Worm (Caenorhabditis elegans): ENCODE data around the gene pqn-25.

pqn-25 gene

DNA sequence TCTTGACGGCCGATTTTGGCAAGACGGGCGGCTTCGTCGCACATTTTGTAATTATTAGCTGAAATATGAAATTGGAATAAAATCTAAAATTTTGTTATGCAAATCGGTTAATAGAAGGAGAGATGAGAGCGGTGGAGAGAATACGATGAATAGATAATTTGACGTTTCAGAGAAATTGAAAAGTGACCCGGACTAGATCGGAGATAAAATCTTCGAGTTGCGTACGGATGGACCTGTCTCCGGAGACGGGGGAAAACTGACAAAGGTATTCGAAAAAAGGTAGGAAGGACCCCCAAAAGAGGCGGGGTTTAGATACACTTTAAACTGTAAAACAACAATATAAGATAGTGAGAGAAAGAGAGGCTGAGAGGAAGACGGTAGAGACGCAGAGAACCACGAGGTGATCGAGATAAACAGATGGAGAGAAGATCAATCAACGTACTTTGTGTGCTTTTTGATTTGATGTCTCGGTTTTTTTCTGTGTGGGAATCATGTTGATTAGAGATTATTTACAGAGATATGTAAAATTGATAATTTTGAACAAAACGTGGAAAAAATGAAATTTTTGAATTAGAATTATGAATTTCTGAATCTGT, 39.8 kb upstream of the pqn-25 start, which contains the start of gene F09F7.6 (continued):
- no peak for TF ChIP-seq tbx-2 (tag; optimal IDR thresholded peaks at IDR 0.05)

DNA sequence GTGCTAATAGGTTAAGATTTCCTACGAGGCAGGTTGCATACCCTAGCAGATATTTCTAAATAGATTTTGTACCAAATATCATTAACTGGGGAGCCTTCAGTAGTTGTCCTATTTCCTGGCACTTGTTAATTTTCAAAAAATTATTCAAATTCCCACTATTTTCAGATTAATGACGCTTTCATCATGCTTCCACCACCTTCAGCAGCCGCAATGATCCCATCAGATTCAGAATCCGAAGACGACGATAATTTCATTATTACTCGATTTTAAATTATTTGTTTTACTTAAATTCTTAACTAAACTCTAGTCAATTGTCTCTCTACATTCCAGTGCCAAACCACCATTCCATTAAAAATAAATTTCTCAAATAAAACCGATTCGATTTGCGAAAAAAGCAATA, 38.4 kb upstream of the pqn-25 start:
- TF ChIP-seq ama-1 (optimal IDR thresholded peaks at IDR 0.05) (peak; percentile 96), pha-4 (tag; optimal IDR thresholded peaks at IDR 0.05) (peak; percentile 25), nhr-43 (tag; optimal IDR thresholded peaks at IDR 0.05; ENCODE audit: poor library complexity, severe bottlenecking) (peak; percentile 34), elt-2 (tag; optimal IDR thresholded peaks at IDR 0.05) (peak; percentile 31), ceh-82 (tag; optimal IDR thresholded peaks at IDR 0.05) (no peak)

DNA sequence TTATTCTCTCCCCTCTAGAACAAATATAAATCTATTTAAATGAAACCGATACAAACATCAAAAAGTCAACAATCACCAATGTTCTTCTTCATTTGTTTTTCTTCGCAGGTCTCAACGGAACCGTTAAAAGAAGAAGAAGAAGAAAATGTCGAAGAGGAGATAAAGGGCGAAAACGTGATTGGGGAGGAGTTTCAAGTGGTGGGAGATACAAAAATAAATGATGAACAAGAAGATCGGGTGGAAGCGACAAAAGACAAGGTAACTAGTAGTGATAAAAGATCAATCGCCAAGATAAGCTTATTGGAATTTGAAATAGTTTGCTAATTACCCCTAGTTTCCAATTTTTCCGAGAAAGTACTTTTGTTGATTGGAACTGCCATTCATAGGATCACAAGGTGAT, 37.8 kb upstream of the pqn-25 start:
- no peak for TF ChIP-seq mdl-1 (tag; optimal IDR thresholded peaks at IDR 0.05)
- TF ChIP-seq fos-1 (tag; optimal IDR thresholded peaks at IDR 0.05), result no peak
- peak; percentile 28 for TF ChIP-seq nfya-1 (tag; optimal IDR thresholded peaks at IDR 0.05; ENCODE audit: insufficient read depth)

DNA sequence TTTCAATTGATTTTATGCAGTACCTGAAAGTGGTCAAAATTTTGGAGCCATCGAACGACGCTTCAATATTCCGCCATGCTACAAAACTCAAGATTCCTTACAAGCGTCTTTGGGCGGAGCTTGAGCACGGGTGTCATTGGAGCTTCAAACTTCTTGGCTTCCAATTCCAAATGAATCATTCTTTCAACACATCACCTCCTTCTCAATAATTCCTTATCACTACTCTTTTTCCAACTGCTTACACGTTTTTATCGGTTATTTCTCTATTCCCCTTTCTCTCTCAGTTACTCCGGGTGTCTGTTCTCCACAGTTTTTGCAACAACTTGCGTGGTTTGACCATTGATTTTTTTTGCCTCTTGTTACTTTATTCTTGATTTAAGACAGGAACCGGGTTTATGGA, 34.3 kb upstream of the pqn-25 start, which contains the start of gene F09F7.5:
TSS of gene F09F7.5 (plus strand) at position 258 of the 400 bp plus-strand sequence.
- TF ChIP-seq elt-2 (tag; optimal IDR thresholded peaks at IDR 0.05) (peak; percentile 70), skn-1 (tag; optimal IDR thresholded peaks at IDR 0.05) (no peak), pqm-1 (tag; optimal IDR thresholded peaks at IDR 0.05) (peak; percentile 64)

DNA sequence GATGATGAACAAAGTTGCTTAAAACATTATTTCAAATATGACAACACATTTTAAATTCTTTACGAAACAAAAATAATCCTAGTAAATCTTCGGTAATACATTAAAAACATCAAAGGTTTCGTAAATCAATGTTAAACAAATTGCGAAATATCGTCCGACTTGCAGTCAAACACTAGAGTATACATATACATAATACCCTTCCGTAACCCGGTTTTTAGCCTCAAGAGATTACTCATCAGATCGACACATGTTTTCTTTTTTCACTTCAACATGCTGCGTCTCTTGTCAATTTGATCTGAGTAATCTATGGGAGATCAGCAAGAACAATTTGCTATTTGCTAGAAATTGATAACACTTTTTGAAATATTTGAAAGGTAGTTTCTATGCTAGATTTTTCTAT, 33.9 kb upstream of the pqn-25 start:
- TF ChIP-seq hmg-11 (tag; optimal IDR thresholded peaks at IDR 0.05) (no peak), nhr-25 (tag; optimal IDR thresholded peaks at IDR 0.05) (peak; percentile 22), nfya-1 (tag; optimal IDR thresholded peaks at IDR 0.05; ENCODE audit: insufficient read depth) (peak; percentile 10), elt-1 (tag; optimal IDR thresholded peaks at IDR 0.05) (peak; percentile 28), nhr-23 (tag; optimal IDR thresholded peaks at IDR 0.05) (peak; percentile 74)

DNA sequence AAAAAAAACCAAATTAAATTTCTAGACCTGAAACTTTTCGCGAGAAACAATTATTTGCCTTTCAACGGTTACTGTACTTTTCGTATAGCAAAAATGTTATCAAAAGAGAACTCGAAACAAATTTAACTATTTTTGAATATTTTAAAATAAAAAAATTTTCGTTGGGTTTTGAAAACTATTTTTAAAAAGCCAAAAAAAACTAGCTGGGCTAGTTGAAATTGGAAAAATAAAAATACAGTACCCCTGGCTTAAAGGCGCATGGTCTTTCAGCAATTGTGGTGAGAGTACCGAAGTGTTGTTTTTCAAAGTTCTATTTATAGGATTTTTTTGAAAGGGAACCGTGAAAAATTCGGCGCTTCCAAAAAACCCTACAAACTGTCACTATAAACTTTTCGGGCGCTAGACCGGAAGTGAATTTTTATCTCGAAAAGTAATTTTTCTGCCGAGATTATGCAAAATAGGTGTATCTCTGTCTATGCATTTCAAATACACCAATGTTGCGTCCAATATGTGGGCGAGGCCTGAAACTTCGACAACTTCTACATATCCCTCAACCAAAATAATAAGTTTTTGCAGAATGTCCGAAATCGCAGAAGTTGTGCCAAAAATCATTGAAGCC, 31.4 kb upstream of the pqn-25 start, which contains the start of gene D1044.1:
TSS of gene D1044.1 (plus strand) at position 569 of the 619 bp plus-strand sequence.
- TF ChIP-seq jun-1 (tag; optimal IDR thresholded peaks at IDR 0.05) (no peak), nhr-11 (tag; optimal IDR thresholded peaks at IDR 0.05) (no peak), ceh-82 (tag; optimal IDR thresholded peaks at IDR 0.05) (no peak), daf-12 (tag; optimal IDR thresholded peaks at IDR 0.05) (no peak), pha-4 (tag; optimal IDR thresholded peaks at IDR 0.05) (no peak), elt-1 (tag; optimal IDR thresholded peaks at IDR 0.05) (no peak), nhr-237 (tag; optimal IDR thresholded peaks at IDR 0.05) (no peak), lin-15B (tag; optimal IDR thresholded peaks at IDR 0.05) (no peak), lsy-12 (tag; optimal IDR thresholded peaks at IDR 0.05) (no peak), R02D3.7 (tag; optimal IDR thresholded peaks at IDR 0.05) (no peak)

DNA sequence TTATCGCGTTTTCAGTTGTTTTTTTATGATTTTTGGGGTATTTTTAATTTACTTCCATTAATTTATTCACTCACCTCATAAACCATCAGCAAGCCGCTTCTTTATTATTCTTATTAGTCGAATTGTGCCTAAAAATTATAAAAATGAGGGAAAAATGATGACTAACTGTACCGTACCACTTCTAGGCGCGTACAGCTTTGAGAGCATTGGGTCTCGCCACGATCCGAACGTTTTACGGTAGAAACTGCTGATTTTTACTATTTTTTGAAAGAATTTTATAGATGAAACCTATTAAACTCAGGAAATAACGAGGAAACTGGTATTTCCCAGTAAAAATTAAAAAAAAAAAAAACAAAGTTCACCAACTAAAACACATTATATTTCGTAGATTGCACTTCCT, 30.6 kb upstream of the pqn-25 start, which contains the start of gene D1044.6:
TSS of gene D1044.6 (minus strand) at position 128 of the 400 bp plus-strand sequence.
- TF ChIP-seq egl-5 (tag; optimal IDR thresholded peaks at IDR 0.05), result no peak
- no peak for TF ChIP-seq nfya-1 (tag; optimal IDR thresholded peaks at IDR 0.05; ENCODE audit: insufficient read depth)
- TF ChIP-seq fkh-2 (tag; optimal IDR thresholded peaks at IDR 0.05), result no peak
- TF ChIP-seq tbx-2 (tag; optimal IDR thresholded peaks at IDR 0.05), result no peak
- TF ChIP-seq nhr-43 (tag; optimal IDR thresholded peaks at IDR 0.05; ENCODE audit: poor library complexity, severe bottlenecking), result no peak
- no peak for TF ChIP-seq ztf-4 (tag; optimal IDR thresholded peaks at IDR 0.05)

DNA sequence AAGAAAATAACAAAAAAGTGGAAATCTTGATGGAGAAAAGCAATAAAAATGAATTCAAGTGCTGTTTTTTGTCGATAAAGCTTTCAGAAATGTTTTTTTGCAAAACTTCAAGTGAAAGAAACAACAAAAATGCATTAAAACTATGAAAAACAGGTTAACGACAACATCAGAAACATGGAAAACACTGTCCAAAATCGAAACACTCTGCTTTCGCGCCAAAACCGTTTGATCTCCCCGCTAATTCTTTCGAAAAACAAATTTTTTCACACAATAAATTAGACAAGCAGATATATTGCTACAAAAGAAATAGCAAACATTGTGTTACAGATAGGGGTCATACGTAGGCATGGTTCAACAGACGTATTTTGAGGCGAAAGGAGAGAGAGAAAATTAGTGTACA, 29.4 kb upstream of the pqn-25 start:
- TF ChIP-seq egl-5 (tag; optimal IDR thresholded peaks at IDR 0.05) (no peak), egl-27 (tag; optimal IDR thresholded peaks at IDR 0.05) (no peak), nhr-25 (tag; optimal IDR thresholded peaks at IDR 0.05) (peak; percentile 37), ceh-82 (tag; optimal IDR thresholded peaks at IDR 0.05) (no peak), mdl-1 (tag; optimal IDR thresholded peaks at IDR 0.05) (no peak), elt-1 (tag; optimal IDR thresholded peaks at IDR 0.05) (no peak), pha-4 (tag; optimal IDR thresholded peaks at IDR 0.05) (no peak), nhr-11 (tag; optimal IDR thresholded peaks at IDR 0.05) (no peak), nhr-12 (tag; optimal IDR thresholded peaks at IDR 0.05) (no peak), aly-2 (tag; optimal IDR thresholded peaks at IDR 0.05) (no peak), hmg-11 (tag; optimal IDR thresholded peaks at IDR 0.05) (peak; percentile 26), ceh-16 (tag; optimal IDR thresholded peaks at IDR 0.05) (no peak), jun-1 (tag; optimal IDR thresholded peaks at IDR 0.05) (no peak)

All from whole organism, L3 larva.